Worm (Caenorhabditis elegans) whole organism, young adult: ENCODE results near the gene mlc-2.

ENCODE experiments used
- B0261.1 ChIP-seq: sonication (generic microtip); optimal IDR thresholded peaks from 2 replicates; lab custom pipeline; 2016; ENCODE audit warnings: mild to moderate bottlenecking, missing genetic modification characterization, moderate library complexity, missing compliant biosample characterization
- C17E4.6 ChIP-seq: fragments of 200-800 bp; sonication (Bioruptor generic); IDR thresholded peaks from 2 replicates; pipeline ENCODE4 v1.3.6; 2022; ENCODE audit warnings: missing genetic modification reagents, missing genetic modification characterization, missing compliant biosample characterization
- Y53F4B.3 ChIP-seq: fragments of 200-800 bp; sonication (Bioruptor generic); IDR thresholded peaks from 2 replicates; pipeline ENCODE4 v1.3.6; 2022; ENCODE audit warnings: missing genetic modification reagents, missing genetic modification characterization, missing compliant biosample characterization
- Y56A3A.18 ChIP-seq: fragments of 200-800 bp; sonication (Bioruptor generic); IDR thresholded peaks from 2 replicates; pipeline ENCODE4 v1.3.6; 2022; ENCODE audit warnings: missing genetic modification reagents, missing genetic modification characterization, missing compliant biosample characterization
- ZK185.1 ChIP-seq: sonication (generic microtip); optimal IDR thresholded peaks from 2 replicates; lab custom pipeline; 2016; ENCODE audit warnings: mild to moderate bottlenecking, missing genetic modification characterization, missing compliant biosample characterization; ENCODE audit not compliant: poor library complexity, severe bottlenecking
- akir-1 ChIP-seq: fragments of 200-800 bp; sonication (Bioruptor generic); optimal IDR thresholded peaks from 2 replicates; lab custom pipeline; 2018; ENCODE audit warnings: mild to moderate bottlenecking, missing genetic modification characterization, moderate library complexity, missing compliant biosample characterization
- atf-7 ChIP-seq: sonication (generic microtip); optimal IDR thresholded peaks from 2 replicates; lab custom pipeline; 2017; ENCODE audit warnings: mild to moderate bottlenecking, missing genetic modification characterization, missing compliant biosample characterization
- ccch-3 ChIP-seq: fragments of 200-800 bp; sonication (Bioruptor generic); optimal IDR thresholded peaks from 2 replicates; lab custom pipeline; 2018; ENCODE audit warnings: mild to moderate bottlenecking, missing genetic modification characterization, missing compliant biosample characterization
- ceh-40 ChIP-seq: fragments of 200-800 bp; sonication (Bioruptor generic); IDR thresholded peaks from 2 replicates; pipeline ENCODE4 v1.3.6; 2022; ENCODE audit warnings: missing genetic modification characterization, missing compliant biosample characterization
- chd-7 ChIP-seq: sonication (generic microtip); optimal IDR thresholded peaks from 2 replicates; lab custom pipeline; 2016; ENCODE audit warnings: mild to moderate bottlenecking, missing genetic modification characterization, moderate library complexity, missing compliant biosample characterization
- gei-17 ChIP-seq: fragments of 200-800 bp; sonication (Bioruptor generic); optimal IDR thresholded peaks from 2 replicates; lab custom pipeline; 2018; ENCODE audit warnings: mild to moderate bottlenecking, missing genetic modification characterization, missing compliant biosample characterization
- hrde-1 ChIP-seq: sonication (generic microtip); optimal IDR thresholded peaks from 2 replicates; lab custom pipeline; 2016; ENCODE audit warnings: missing genetic modification characterization, mild to moderate bottlenecking, missing compliant biosample characterization, moderate library complexity, missing genotype, missing genetic modification reagents, borderline replicate concordance
- let-607 ChIP-seq, 2 experiments: fragments of 200-800 bp in 1 of 2; sonication (Bioruptor generic) in 1 of 2; sonication (generic microtip) in 1 of 2; optimal IDR thresholded peaks; 2 replicates each; lab custom pipeline; 2016 to 2018; ENCODE audit warnings: mild to moderate bottlenecking in 2 of 2, missing compliant biosample characterization in 2 of 2, missing genetic modification characterization in 2 of 2, moderate library complexity in 2 of 2, missing genotype in 1 of 2
- lin-35 ChIP-seq, 3 experiments: fragments of 150-350 bp in 2 of 3; sonication (generic microtip) in 1 of 3; optimal IDR thresholded peaks; 2 replicates each; lab custom pipeline; 2014 to 2018; ENCODE audit warnings: missing biosample characterization in 3 of 3, missing genetic modification characterization in 3 of 3, missing genetic modification reagents in 3 of 3
- lir-1 ChIP-seq: fragments of 200-800 bp; sonication (Bioruptor generic); conservative IDR thresholded peaks from 2 replicates; pipeline ENCODE4 v1.3.6; 2022; ENCODE audit warnings: missing genetic modification reagents, missing genetic modification characterization, missing compliant biosample characterization
- lsy-27 ChIP-seq: sonication (generic microtip); optimal IDR thresholded peaks from 2 replicates; lab custom pipeline; 2017; ENCODE audit warnings: missing genetic modification characterization, mild to moderate bottlenecking, missing compliant biosample characterization, antibody characterized with exemption, missing genotype, borderline replicate concordance; ENCODE audit not compliant: insufficient read depth
- pbrm-1 ChIP-seq: fragments of 200-800 bp; sonication (Bioruptor generic); IDR thresholded peaks from 2 replicates; pipeline ENCODE4 v1.3.6; 2022; ENCODE audit warnings: missing genetic modification reagents, missing genetic modification characterization, missing compliant biosample characterization
- rcor-1 ChIP-seq: fragments of 200-800 bp; sonication (Bioruptor generic); IDR thresholded peaks from 2 replicates; pipeline ENCODE4 v1.3.6; 2022; ENCODE audit warnings: missing genetic modification reagents, missing genetic modification characterization, missing compliant biosample characterization
- rpc-1 ChIP-seq, 2 experiments: fragments of 150-350 bp in 1 of 2; sonication (generic microtip) in 1 of 2; optimal IDR thresholded peaks; 2 replicates each; lab custom pipeline; 2014 to 2018; ENCODE audit warnings: missing biosample characterization in 1 of 2, missing genetic modification characterization in 1 of 2, missing genetic modification reagents in 1 of 2, missing genotype in 1 of 2
- ztf-18 ChIP-seq: sonication (generic microtip); optimal IDR thresholded peaks from 2 replicates; lab custom pipeline; 2016; ENCODE audit warnings: missing genotype, mild to moderate bottlenecking, missing genetic modification characterization, missing compliant biosample characterization
- ztf-28 ChIP-seq: fragments of 200-800 bp; sonication (Bioruptor generic); IDR thresholded peaks from 2 replicates; pipeline ENCODE4 v1.3.6; 2022; ENCODE audit warnings: missing genetic modification reagents, missing genetic modification characterization, missing compliant biosample characterization

The mlc-2 gene

ce11 chrX:17412642-17413041 is 43.7 kb downstream of the mlc-2 start:
- TF ChIP-seq lin-35 (GFP tag; optimal IDR thresholded peaks at IDR 0.05; lab: Kevin White, UChicago) (no peak), lsy-27 (tag; lab: Kevin White, UChicago) (no peak), rpc-1 (optimal IDR thresholded peaks at IDR 0.05; lab: Kevin White, UChicago) (no peak), rpc-1 (tag; optimal IDR thresholded peaks at IDR 0.05; lab: Kevin White, UChicago) (no peak), Y53F4B.3 (GFP tag; lab: Robert Waterston, UW) (no peak), gei-17 (GFP tag; lab: Kevin White, UChicago) (no peak), B0261.1 (tag; lab: Kevin White, UChicago) (no peak), ccch-3 (GFP tag; lab: Kevin White, UChicago) (no peak), akir-1 (GFP tag; lab: Kevin White, UChicago) (no peak), ztf-18 (tag; lab: Kevin White, UChicago) (no peak), chd-7 (tag; lab: Kevin White, UChicago) (no peak), ceh-40 (GFP tag; lab: Robert Waterston, UW) (no peak), lir-1 (GFP tag; lab: Robert Waterston, UW) (no peak), hrde-1 (tag; lab: Kevin White, UChicago) (no peak), Y56A3A.18 (GFP tag; lab: Robert Waterston, UW) (no peak), ztf-28 (no peak), rcor-1 (GFP tag; lab: Robert Waterston, UW) (no peak), ZK185.1 (no peak), C17E4.6 (GFP tag; lab: Robert Waterston, UW) (no peak), atf-7 (tag; lab: Kevin White, UChicago) (no peak)

DNA sequence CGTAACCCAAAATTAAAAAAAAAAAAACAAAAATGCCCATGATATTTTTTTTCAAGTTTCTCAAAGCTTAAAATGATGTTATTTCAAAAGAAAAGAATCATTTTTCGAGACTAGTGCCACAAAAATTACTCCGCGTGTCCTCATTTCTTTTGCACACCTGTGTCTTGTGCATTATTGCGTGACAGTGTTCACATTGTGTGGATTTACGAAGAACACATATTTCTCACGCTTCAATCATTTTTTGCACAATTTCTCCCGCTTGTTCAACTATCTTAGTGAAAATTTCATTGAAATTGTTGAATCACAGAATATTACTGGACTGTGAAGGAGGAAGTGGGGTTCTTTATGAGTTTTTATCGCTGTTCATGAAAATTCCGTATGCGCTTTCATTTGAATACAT is 47.5 kb downstream of the mlc-2 start:
- TF ChIP-seq let-607 (tag; optimal IDR thresholded peaks at IDR 0.05; lab: Kevin White, UChicago) (peak; percentile 59 to 60), pbrm-1 (GFP tag; lab: Robert Waterston, UW) (no peak)
